Worm (Caenorhabditis elegans) whole organism, midembryonic: ENCODE results near the gene R03G8.6.

ENCODE experiments used
- med-1 ChIP-seq: sonication (generic microtip); optimal IDR thresholded peaks from 2 replicates; lab custom pipeline; 2017; ENCODE audit warnings: missing genetic modification characterization, mild to moderate bottlenecking, missing compliant biosample characterization, antibody characterized with exemption, missing genetic modification reagents; ENCODE audit not compliant: insufficient read depth
- ref-1 ChIP-seq: fragments of 200-800 bp; sonication (Bioruptor generic); conservative IDR thresholded peaks from 2 replicates; pipeline ENCODE4 v1.3.6; 2022; ENCODE audit warnings: missing genetic modification reagents, missing genetic modification characterization, missing compliant biosample characterization
- tab-1 ChIP-seq: fragments of 200-800 bp; sonication (Bioruptor generic); IDR thresholded peaks from 2 replicates; pipeline ENCODE4 v1.3.6; 2022; ENCODE audit warnings: missing genetic modification characterization, missing compliant biosample characterization
- ztf-23 ChIP-seq: fragments of 200-800 bp; sonication (Bioruptor generic); IDR thresholded peaks from 2 replicates; pipeline ENCODE4 v1.3.6; 2022; ENCODE audit warnings: missing genetic modification reagents, missing genetic modification characterization, missing compliant biosample characterization

ce11 chrX:13090665-13091064 is 9.6 kb downstream of the R03G8.6 start, which contains the start of gene R03G8.3:
- TF ChIP-seq ref-1 (GFP tag; lab: Robert Waterston, UW) (no peak), med-1 (no peak), ztf-23 (GFP tag; lab: Robert Waterston, UW) (no peak), tab-1 (no peak)
